Worm (Caenorhabditis elegans) whole organism, L4 larva: Measurements from ENCODE around the gene D1086.9.

Experiments used
- F10B5.3 ChIP-seq: sonication (generic microtip); optimal IDR thresholded peaks from 2 replicates; lab custom pipeline; 2016; ENCODE audit warnings: mild to moderate bottlenecking, missing genetic modification characterization, missing compliant biosample characterization
- R02D3.7 ChIP-seq: fragments of 150-350 bp; sonication (generic microtip); optimal IDR thresholded peaks from 3 replicates; lab custom pipeline; 2014; ENCODE audit warnings: missing biosample characterization, missing genetic modification characterization
- T20F7.1 ChIP-seq: fragments of 200-800 bp; sonication (Bioruptor generic); optimal IDR thresholded peaks from 2 replicates; lab custom pipeline; 2018; ENCODE audit warnings: mild to moderate bottlenecking, missing genetic modification characterization, missing compliant biosample characterization
- Y48G9A.11 ChIP-seq: fragments of 200-800 bp; sonication (Bioruptor generic); IDR thresholded peaks from 2 replicates; pipeline ENCODE4 v1.3.6; 2022; ENCODE audit warnings: missing genetic modification reagents, missing genetic modification characterization, missing compliant biosample characterization
- Y5F2A.4 ChIP-seq: fragments of 200-800 bp; sonication (Bioruptor generic); optimal IDR thresholded peaks from 2 replicates; lab custom pipeline; 2018; ENCODE audit warnings: mild to moderate bottlenecking, missing genetic modification characterization, missing compliant biosample characterization
- Y75B8A.6 ChIP-seq: fragments of 200-800 bp; sonication (Bioruptor generic); IDR thresholded peaks from 2 replicates; pipeline ENCODE4 v1.3.6; 2022; ENCODE audit warnings: missing genetic modification reagents, missing genetic modification characterization, missing compliant biosample characterization
- arid-1 ChIP-seq: fragments of 200-800 bp; sonication (Bioruptor generic); conservative IDR thresholded peaks from 2 replicates; pipeline ENCODE4 v1.3.6; 2022; ENCODE audit warnings: missing genetic modification reagents, missing genetic modification characterization, missing compliant biosample characterization
- attf-4 ChIP-seq: sonication (generic microtip); optimal IDR thresholded peaks from 3 replicates; lab custom pipeline; 2017; ENCODE audit warnings: missing biosample characterization, missing genetic modification characterization
- ceh-20 ChIP-seq: fragments of 200-800 bp; sonication (Bioruptor generic); IDR thresholded peaks from 2 replicates; pipeline ENCODE4 v1.3.6; 2022; ENCODE audit warnings: missing genetic modification reagents, missing genetic modification characterization, missing compliant biosample characterization
- ceh-32 ChIP-seq: sonication (generic microtip); optimal IDR thresholded peaks from 2 replicates; lab custom pipeline; 2016; ENCODE audit warnings: mild to moderate bottlenecking, missing genetic modification characterization, missing compliant biosample characterization; ENCODE audit not compliant: poor library complexity
- ceh-62 ChIP-seq: sonication (generic microtip); optimal IDR thresholded peaks from 2 replicates; lab custom pipeline; 2017; ENCODE audit warnings: missing biosample characterization, missing genetic modification characterization
- ces-1 ChIP-seq: fragments of 150-350 bp; sonication (generic microtip); optimal IDR thresholded peaks from 4 replicates; lab custom pipeline; 2014; ENCODE audit warnings: missing biosample characterization, missing genetic modification reagents, missing genetic modification characterization
- ctbp-1 ChIP-seq: fragments of 200-800 bp; sonication (Bioruptor generic); IDR thresholded peaks from 2 replicates; pipeline ENCODE4 v1.3.6; 2022; ENCODE audit warnings: missing genetic modification reagents, missing genetic modification characterization, missing compliant biosample characterization
- daf-12 ChIP-seq: fragments of 150-350 bp; optimal IDR thresholded peaks from 2 replicates; lab custom pipeline; 2014; ENCODE audit warnings: missing biosample characterization, missing genetic modification reagents, missing genetic modification characterization
- daf-16 ChIP-seq, 3 experiments: sonication (generic microtip); optimal IDR thresholded peaks; 2 replicates each; lab custom pipeline; 2016 to 2017; ENCODE audit warnings: missing genetic modification characterization in 3 of 3, missing genetic modification reagents in 3 of 3, mild to moderate bottlenecking in 2 of 3, missing compliant biosample characterization in 2 of 3, missing biosample characterization in 1 of 3, moderate library complexity in 1 of 3
- daf-19 ChIP-seq: fragments of 200-800 bp; sonication (Bioruptor generic); conservative IDR thresholded peaks from 2 replicates; pipeline ENCODE4 v1.3.6; 2022; ENCODE audit warnings: missing genetic modification characterization, missing compliant biosample characterization
- daf-8 ChIP-seq: fragments of 200-800 bp; sonication (Bioruptor generic); IDR thresholded peaks from 2 replicates; pipeline ENCODE4 v1.3.6; 2022; ENCODE audit warnings: missing genetic modification characterization, missing compliant biosample characterization
- dmd-8 ChIP-seq: fragments of 200-800 bp; sonication (Bioruptor generic); IDR thresholded peaks from 2 replicates; pipeline ENCODE4 v1.3.6; 2022; ENCODE audit warnings: missing genetic modification characterization, missing compliant biosample characterization
- dmd-9 ChIP-seq: fragments of 200-800 bp; sonication (Bioruptor generic); IDR thresholded peaks from 2 replicates; pipeline ENCODE4 v1.3.6; 2022; ENCODE audit warnings: missing genetic modification reagents, missing genetic modification characterization, missing compliant biosample characterization
- dpl-1 ChIP-seq: fragments of 150-350 bp; optimal IDR thresholded peaks from 2 replicates; lab custom pipeline; 2014; ENCODE audit warnings: missing biosample characterization, missing genetic modification reagents, missing genetic modification characterization
- duxl-1 ChIP-seq: sonication (generic microtip); optimal IDR thresholded peaks from 2 replicates; lab custom pipeline; 2016; ENCODE audit warnings: mild to moderate bottlenecking, missing genetic modification characterization, moderate library complexity, missing compliant biosample characterization; ENCODE audit not compliant: poor library complexity
- hmg-1.1 ChIP-seq: fragments of 200-800 bp; sonication (Bioruptor generic); IDR thresholded peaks from 2 replicates; pipeline ENCODE4 v1.3.6; 2022; ENCODE audit warnings: missing genetic modification reagents, missing genetic modification characterization, missing compliant biosample characterization
- lin-1 ChIP-seq: fragments of 200-800 bp; sonication (Bioruptor generic); IDR thresholded peaks from 2 replicates; pipeline ENCODE4 v1.3.6; 2022; ENCODE audit warnings: missing genetic modification reagents, missing genetic modification characterization, missing compliant biosample characterization
- lin-13 ChIP-seq: fragments of 150-350 bp; optimal IDR thresholded peaks from 2 replicates; lab custom pipeline; 2014; ENCODE audit warnings: missing biosample characterization, missing genetic modification reagents, missing genetic modification characterization
- lin-29 ChIP-seq: fragments of 200-800 bp; sonication (Bioruptor generic); IDR thresholded peaks from 2 replicates; pipeline ENCODE4 v1.3.6; 2022; ENCODE audit warnings: missing genetic modification reagents, missing genetic modification characterization, missing compliant biosample characterization
- lin-38 ChIP-seq: fragments of 200-800 bp; sonication (Bioruptor generic); IDR thresholded peaks from 2 replicates; pipeline ENCODE4 v1.3.6; 2022; ENCODE audit warnings: missing genetic modification reagents, missing genetic modification characterization, missing compliant biosample characterization
- lsy-2 ChIP-seq, 2 experiments: fragments of 150-350 bp in 1 of 2; sonication (generic microtip) in 1 of 2; optimal IDR thresholded peaks; 2 replicates each; lab custom pipeline; 2014 to 2017; ENCODE audit warnings: missing biosample characterization in 2 of 2, missing genetic modification characterization in 2 of 2
- madf-5 ChIP-seq, 2 experiments: fragments of 200-800 bp; sonication (Bioruptor generic); IDR thresholded peaks; 2 replicates each; pipeline ENCODE4 v1.3.6; 2022; ENCODE audit warnings: missing compliant biosample characterization in 2 of 2, missing genetic modification characterization in 2 of 2
- mdt-29 ChIP-seq: fragments of 200-800 bp; sonication (Bioruptor generic); IDR thresholded peaks from 2 replicates; pipeline ENCODE4 v1.3.6; 2022; ENCODE audit warnings: missing genetic modification reagents, missing genetic modification characterization, missing compliant biosample characterization
- nhr-102 ChIP-seq: sonication (generic microtip); optimal IDR thresholded peaks from 2 replicates; lab custom pipeline; 2016; ENCODE audit warnings: mild to moderate bottlenecking, missing genetic modification characterization, moderate library complexity, missing compliant biosample characterization
- nhr-25 ChIP-seq: sonication (generic microtip); optimal IDR thresholded peaks from 2 replicates; lab custom pipeline; 2017; ENCODE audit warnings: missing genetic modification characterization, mild to moderate bottlenecking, missing compliant biosample characterization, antibody characterized with exemption, moderate library complexity, borderline replicate concordance; ENCODE audit not compliant: insufficient read depth
- nhr-41 ChIP-seq: fragments of 200-800 bp; sonication (Bioruptor generic); IDR thresholded peaks from 2 replicates; pipeline ENCODE4 v1.3.6; 2022; ENCODE audit warnings: missing genetic modification reagents, missing genetic modification characterization, missing compliant biosample characterization
- nhr-6 ChIP-seq: fragments of 150-350 bp; optimal IDR thresholded peaks from 2 replicates; lab custom pipeline; 2014; ENCODE audit warnings: missing biosample characterization, missing genetic modification characterization
- nhr-77 ChIP-seq: fragments of 150-350 bp; optimal IDR thresholded peaks from 2 replicates; lab custom pipeline; 2014; ENCODE audit warnings: missing biosample characterization, missing genetic modification characterization
- pha-4 ChIP-seq, 2 experiments: fragments of 150-350 bp in 1 of 2; fragments of 200-800 bp in 1 of 2; sonication (Bioruptor generic) in 1 of 2; IDR thresholded peaks in 1 of 2; optimal IDR thresholded peaks in 1 of 2; 2 replicates each; pipeline versions ENCODE4 v1.3.6 to Lab custom; 2014 to 2022; ENCODE audit warnings: missing genetic modification characterization in 2 of 2, missing genetic modification reagents in 2 of 2, missing biosample characterization in 1 of 2, missing compliant biosample characterization in 1 of 2
- php-3 ChIP-seq: fragments of 200-800 bp; sonication (Bioruptor generic); IDR thresholded peaks from 2 replicates; pipeline ENCODE4 v1.3.6; 2022; ENCODE audit warnings: missing genetic modification reagents, missing genetic modification characterization, missing compliant biosample characterization
- saeg-2 ChIP-seq: fragments of 200-800 bp; sonication (Bioruptor generic); IDR thresholded peaks from 2 replicates; pipeline ENCODE4 v1.3.6; 2022; ENCODE audit warnings: missing genetic modification reagents, missing genetic modification characterization, missing compliant biosample characterization
- sdz-12 ChIP-seq: fragments of 200-800 bp; sonication (Bioruptor generic); optimal IDR thresholded peaks from 2 replicates; lab custom pipeline; 2018; ENCODE audit warnings: mild to moderate bottlenecking, missing genetic modification characterization, missing compliant biosample characterization
- snpc-4 ChIP-seq: fragments of 150-350 bp; optimal IDR thresholded peaks from 2 replicates; lab custom pipeline; 2014; ENCODE audit warnings: missing biosample characterization, missing genetic modification characterization
- spr-1 ChIP-seq: sonication (generic microtip); optimal IDR thresholded peaks from 2 replicates; lab custom pipeline; 2016; ENCODE audit warnings: mild to moderate bottlenecking, missing genetic modification characterization, missing compliant biosample characterization
- unc-130 ChIP-seq: sonication (generic microtip); optimal IDR thresholded peaks from 2 replicates; lab custom pipeline; 2016; ENCODE audit warnings: missing genetic modification reagents, missing genetic modification characterization, missing compliant biosample characterization
- vab-7 ChIP-seq: fragments of 200-800 bp; sonication (Bioruptor generic); IDR thresholded peaks from 2 replicates; pipeline ENCODE4 v1.3.6; 2022; ENCODE audit warnings: missing genetic modification reagents, missing genetic modification characterization, missing compliant biosample characterization
- ztf-11 ChIP-seq: fragments of 150-350 bp; optimal IDR thresholded peaks from 2 replicates; lab custom pipeline; 2014; ENCODE audit warnings: missing biosample characterization, missing genetic modification characterization

The D1086.9 gene

DNA sequence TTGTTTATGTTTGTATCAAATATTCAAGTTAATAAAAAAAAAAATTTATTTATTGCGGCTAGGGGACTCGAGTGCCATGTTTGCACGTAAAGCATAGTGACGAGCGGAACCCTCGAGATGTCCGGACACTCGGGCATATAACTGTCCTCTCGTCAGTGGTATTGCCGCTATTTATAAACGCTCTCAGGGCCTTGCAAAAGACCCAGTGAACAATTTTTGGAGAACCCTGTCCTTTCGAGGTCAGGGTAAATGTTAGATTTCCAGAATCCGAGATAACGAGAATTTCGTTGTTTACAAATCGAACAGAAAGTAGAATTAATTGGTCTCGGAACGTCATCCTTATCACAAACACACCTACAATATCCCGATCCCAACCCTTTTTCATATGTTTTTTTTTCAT is 11.7 kb upstream of the D1086.9 start, which contains the start of gene D1086.3 (continued):
- TF ChIP-seq daf-8 (GFP tag; lab: Robert Waterston, UW) (no peak), daf-19 (GFP tag; lab: Robert Waterston, UW) (0 out of 2 replicates have a peak, but pooled peaks have one; percentile 46), duxl-1 (peak; percentile 14), F10B5.3 (tag; lab: Kevin White, UChicago) (peak; percentile 62)

DNA sequence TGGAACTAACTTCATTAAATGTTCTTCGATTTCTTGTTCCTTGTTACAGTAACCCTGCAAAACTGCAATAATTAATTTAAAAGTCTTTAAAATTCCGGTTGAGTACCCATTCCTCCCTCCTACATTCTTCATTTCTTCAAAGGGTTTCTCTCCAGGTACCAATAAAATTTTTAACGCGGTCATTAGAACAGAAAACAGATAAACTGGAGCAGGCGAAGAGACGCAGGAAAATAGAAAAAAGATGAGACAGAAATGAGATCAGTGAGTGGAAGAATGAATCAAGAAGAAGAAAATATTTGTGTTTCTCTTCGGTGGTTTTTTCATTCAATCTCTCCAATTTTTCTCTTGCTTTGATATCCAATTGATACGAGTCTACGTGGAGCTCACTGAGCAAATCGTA is 10.3 kb upstream of the D1086.9 start, which contains the start of gene D1086.8:
TSS of gene D1086.8 (plus strand) at position 301 of the 400 bp plus-strand sequence.
- no peak for TF ChIP-seq sdz-12 (GFP tag; lab: Kevin White, UChicago)
- TF ChIP-seq ztf-11 (tag; lab: Kevin White, UChicago), result no peak
- TF ChIP-seq daf-16 (GFP tag; optimal IDR thresholded peaks at IDR 0.05; lab: Kevin White, UChicago), result peak in 1 of 2 experiments; percentile 13
- no peak for TF ChIP-seq daf-16 (tag; optimal IDR thresholded peaks at IDR 0.05; lab: Kevin White, UChicago)
- no peak for TF ChIP-seq R02D3.7 (tag; lab: Kevin White, UChicago)
- TF ChIP-seq arid-1 (GFP tag; lab: Robert Waterston, UW), result no peak
- no peak for TF ChIP-seq nhr-77 (tag; lab: Kevin White, UChicago)
- TF ChIP-seq madf-5 (GFP tag; IDR thresholded peaks at IDR 0.05; lab: Robert Waterston, UW), result no peak
- no peak for TF ChIP-seq nhr-6 (tag; lab: Kevin White, UChicago)
- peak in 1 of 2 experiments; percentile 17 for TF ChIP-seq lsy-2 (tag; optimal IDR thresholded peaks at IDR 0.05; lab: Kevin White, UChicago)
- TF ChIP-seq, all 104 proteins: peak for 2

ce11 chrV:14094546-14094945 is 9.5 kb upstream of the D1086.9 start:
- TF ChIP-seq php-3 (GFP tag; lab: Robert Waterston, UW) (no peak), lin-13 (GFP tag; lab: Kevin White, UChicago) (no peak)

DNA sequence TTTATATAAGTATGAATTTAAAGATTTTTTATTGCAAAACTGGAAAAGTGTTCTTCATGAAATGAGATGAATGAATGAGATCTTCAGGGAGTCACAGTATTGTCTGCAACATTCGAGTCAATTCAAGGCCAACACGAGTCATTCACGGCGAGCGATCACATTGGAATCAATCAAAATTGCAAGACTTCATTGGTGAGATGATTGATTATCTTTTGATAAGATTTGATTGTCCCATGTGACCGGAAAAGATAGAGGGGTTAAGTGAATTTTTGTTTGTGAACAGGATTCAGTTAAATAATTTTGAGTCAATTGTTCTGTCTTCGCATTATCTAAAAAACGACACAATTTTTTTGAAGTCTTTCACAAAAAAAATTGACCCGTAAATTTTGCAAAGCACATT is 9.1 kb upstream of the D1086.9 start:
- TF ChIP-seq Y75B8A.6 (GFP tag; lab: Robert Waterston, UW) (no peak), nhr-41 (GFP tag; lab: Robert Waterston, UW) (no peak), dmd-9 (no peak), ceh-62 (tag; lab: Kevin White, UChicago) (no peak), T20F7.1 (GFP tag; lab: Kevin White, UChicago) (no peak), ctbp-1 (GFP tag; lab: Robert Waterston, UW) (no peak), ceh-20 (GFP tag; lab: Robert Waterston, UW) (peak; percentile 83), lin-1 (GFP tag; lab: Robert Waterston, UW) (no peak), dpl-1 (GFP tag; lab: Kevin White, UChicago) (no peak), vab-7 (no peak), daf-12 (tag; lab: Kevin White, UChicago) (no peak), spr-1 (no peak), sdz-12 (GFP tag; lab: Kevin White, UChicago) (no peak), mdt-29 (GFP tag; lab: Robert Waterston, UW) (no peak), nhr-102 (tag; lab: Kevin White, UChicago) (no peak), nhr-25 (tag; lab: Kevin White, UChicago) (peak; percentile 35), nhr-77 (tag; lab: Kevin White, UChicago) (no peak), pha-4 (GFP tag; IDR thresholded peaks at IDR 0.05; lab: Robert Waterston, UW) (no peak), pha-4 (tag; optimal IDR thresholded peaks at IDR 0.05; lab: Kevin White, UChicago) (no peak), dmd-8 (GFP tag; lab: Robert Waterston, UW) (no peak), snpc-4 (tag; lab: Kevin White, UChicago) (no peak), attf-4 (no peak), lin-29 (GFP tag; lab: Robert Waterston, UW) (no peak), ces-1 (GFP tag; lab: Kevin White, UChicago) (no peak), lin-38 (no peak), Y48G9A.11 (no peak), unc-130 (no peak), Y5F2A.4 (GFP tag; lab: Kevin White, UChicago) (no peak), hmg-1.1 (no peak), daf-16 (GFP tag; optimal IDR thresholded peaks at IDR 0.05; lab: Kevin White, UChicago) (no peak), daf-16 (tag; optimal IDR thresholded peaks at IDR 0.05; lab: Kevin White, UChicago) (no peak), madf-5 (GFP tag; IDR thresholded peaks at IDR 0.05; lab: Robert Waterston, UW) (no peak), ceh-32 (tag; lab: Kevin White, UChicago) (no peak), saeg-2 (no peak)
